Fruit fly (Drosophila melanogaster) whole organism, adult: ENCODE results near the gene flip.

Experiments used
- CG11617 ChIP-seq: fragments of 200-800 bp; sonication (Bioruptor generic); optimal IDR thresholded peaks from 2 replicates; lab custom pipeline; 2017; ENCODE audit warnings: mild to moderate bottlenecking, missing biosample characterization, missing genetic modification reagents, missing genetic modification characterization
- CG12768 ChIP-seq: fragments of 200-800 bp; sonication (Bioruptor generic); optimal IDR thresholded peaks from 2 replicates; lab custom pipeline; 2017; ENCODE audit warnings: missing biosample characterization, missing genetic modification characterization, mild to moderate bottlenecking, moderate library complexity, missing genetic modification reagents
- CG14711 ChIP-seq: fragments of 200-800 bp; sonication (Bioruptor generic); optimal IDR thresholded peaks from 2 replicates; lab custom pipeline; 2018; ENCODE audit warnings: missing biosample characterization, mild to moderate bottlenecking, missing genetic modification characterization, moderate library complexity
- CG1620 ChIP-seq: fragments of 200-800 bp; sonication (Bioruptor generic); optimal IDR thresholded peaks from 2 replicates; lab custom pipeline; 2016; ENCODE audit warnings: missing biosample characterization, missing genetic modification characterization
- CG33017 ChIP-seq: fragments of 200-800 bp; sonication (Bioruptor generic); optimal IDR thresholded peaks from 2 replicates; lab custom pipeline; 2018; ENCODE audit warnings: missing biosample characterization, mild to moderate bottlenecking, missing genetic modification characterization, moderate library complexity
- CG5204 ChIP-seq: fragments of 200-800 bp; sonication (Bioruptor generic); optimal IDR thresholded peaks from 2 replicates; lab custom pipeline; 2016; ENCODE audit warnings: missing biosample characterization, missing genetic modification characterization
- CG7045 ChIP-seq: fragments of 200-800 bp; sonication (Bioruptor generic); optimal IDR thresholded peaks from 2 replicates; lab custom pipeline; 2017; ENCODE audit warnings: missing biosample characterization, mild to moderate bottlenecking, missing genetic modification characterization
- CG7101 ChIP-seq: fragments of 200-800 bp; sonication (Bioruptor generic); optimal IDR thresholded peaks from 2 replicates; lab custom pipeline; 2018; ENCODE audit warnings: missing biosample characterization, mild to moderate bottlenecking, missing genetic modification characterization, moderate library complexity
- Clk ChIP-seq: fragments of 200-800 bp; sonication (Bioruptor generic); optimal IDR thresholded peaks from 2 replicates; lab custom pipeline; 2017; ENCODE audit warnings: missing biosample characterization, missing genetic modification characterization
- Crg-1 ChIP-seq: fragments of 200-800 bp; sonication (Bioruptor generic); optimal IDR thresholded peaks from 2 replicates; lab custom pipeline; 2016; ENCODE audit warnings: missing biosample characterization, missing genetic modification characterization
- Hr96 ChIP-seq: fragments of 200-800 bp; sonication (Bioruptor generic); optimal IDR thresholded peaks from 2 replicates; lab custom pipeline; 2016; ENCODE audit warnings: missing biosample characterization, missing genetic modification characterization
- Mnt ChIP-seq: fragments of 200-800 bp; sonication (Bioruptor generic); optimal IDR thresholded peaks from 2 replicates; lab custom pipeline; 2016; ENCODE audit warnings: missing biosample characterization, mild to moderate bottlenecking, missing genetic modification characterization
- bab1 ChIP-seq: fragments of 200-800 bp; sonication (Bioruptor generic); optimal IDR thresholded peaks from 3 replicates; lab custom pipeline; 2019; ENCODE audit warnings: missing biosample characterization, mild to moderate bottlenecking, missing genetic modification characterization, moderate library complexity
- cic ChIP-seq: fragments of 200-800 bp; sonication (Bioruptor generic); optimal IDR thresholded peaks from 2 replicates; lab custom pipeline; 2017; ENCODE audit warnings: missing biosample characterization, mild to moderate bottlenecking, missing genetic modification characterization, moderate library complexity
- cnc ChIP-seq, 2 experiments: fragments of >200 bp; optimal IDR thresholded peaks; 2 replicates each; lab custom pipeline; 2017
- kay ChIP-seq: fragments of 200-800 bp; sonication (Bioruptor generic); peaks from one replicate; lab custom pipeline; 2016; ENCODE audit warnings: missing biosample characterization, missing genetic modification characterization, borderline replicate concordance
- ovo ChIP-seq: fragments of 200-800 bp; sonication (Bioruptor generic); optimal IDR thresholded peaks from 2 replicates; lab custom pipeline; 2016; ENCODE audit warnings: missing biosample characterization, missing genetic modification characterization
- pad ChIP-seq: fragments of 200-800 bp; sonication (Bioruptor generic); optimal IDR thresholded peaks from 3 replicates; lab custom pipeline; 2017; ENCODE audit warnings: missing biosample characterization, missing genetic modification characterization, mild to moderate bottlenecking, moderate library complexity, missing genetic modification reagents
- tj ChIP-seq: fragments of 200-800 bp; sonication (Bioruptor generic); optimal IDR thresholded peaks from 3 replicates; lab custom pipeline; 2017; ENCODE audit warnings: missing biosample characterization, mild to moderate bottlenecking, missing genetic modification characterization, moderate library complexity
- toe ChIP-seq: fragments of 200-800 bp; sonication (Bioruptor generic); optimal IDR thresholded peaks from 2 replicates; lab custom pipeline; 2016; ENCODE audit warnings: missing biosample characterization, missing genetic modification characterization

The flip gene

dm6 chr3R:4251241-4251640 is 26.5 kb downstream of the flip start, which contains the start of gene TwdlG:
Gene TwdlG, minus strand, starts transcription at chr3R:4251341.
- TF ChIP-seq kay (GFP tag; lab: Kevin White, UChicago) (peak; percentile 74), bab1 (GFP tag; lab: Kevin White, UChicago) (no peak)

- TF ChIP-seq CG1620 (GFP tag; lab: Kevin White, UChicago), result no peak
- TF ChIP-seq ovo (GFP tag; lab: Kevin White, UChicago), result no peak
- TF ChIP-seq CG12768, result no peak
- no peak for TF ChIP-seq tj (GFP tag; lab: Kevin White, UChicago)
- TF ChIP-seq toe, result no peak
- TF ChIP-seq Clk (GFP tag; lab: Kevin White, UChicago), result no peak
- TF ChIP-seq Mnt, result no peak
- no peak for TF ChIP-seq pad
Observed at dm6 chr3R:4249947-4250346, 27.8 kb downstream of the flip start.

- TF ChIP-seq tj (GFP tag; lab: Kevin White, UChicago) (no peak), cnc (optimal IDR thresholded peaks at IDR 0.05; lab: Kevin White, UChicago) (no peak), CG33017 (no peak), Clk (GFP tag; lab: Kevin White, UChicago) (no peak), cic (GFP tag; lab: Kevin White, UChicago) (no peak), CG7101 (no peak), CG7045 (GFP tag; lab: Kevin White, UChicago) (no peak), CG5204 (GFP tag; lab: Kevin White, UChicago) (no peak), pad (no peak), CG14711 (no peak), Hr96 (GFP tag; lab: Kevin White, UChicago) (no peak)
Observed at dm6 chr3R:4246578-4247070, 31.1 kb downstream of the flip start, which contains the start of gene TwdlF. Gene TwdlF, plus strand, starts transcription at chr3R:4247020.

dm6 chr3R:4243096-4243940 is 34.4 kb downstream of the flip start, which contains the start of gene CG34305:
Gene CG34305, minus strand, starts transcription at chr3R:4243146.
- TF ChIP-seq CG33017 (no peak), pad (no peak), CG14711 (no peak), CG11617 (no peak), CG12768 (no peak), kay (GFP tag; lab: Kevin White, UChicago) (no peak), toe (no peak), Clk (GFP tag; lab: Kevin White, UChicago) (no peak), tj (GFP tag; lab: Kevin White, UChicago) (no peak), Hr96 (GFP tag; lab: Kevin White, UChicago) (no peak), Mnt (no peak)

dm6 chr3R:4242209-4242887 is 35.4 kb downstream of the flip start, which contains the start of gene CG14642:
Gene CG14642, minus strand, starts transcription at chr3R:4242717.
- no peak for TF ChIP-seq cnc (optimal IDR thresholded peaks at IDR 0.05; lab: Kevin White, UChicago)
- no peak for TF ChIP-seq CG12768
- TF ChIP-seq CG1620 (GFP tag; lab: Kevin White, UChicago), result no peak
- TF ChIP-seq Hr96 (GFP tag; lab: Kevin White, UChicago), result no peak
- no peak for TF ChIP-seq cic (GFP tag; lab: Kevin White, UChicago)
- TF ChIP-seq kay (GFP tag; lab: Kevin White, UChicago), result no peak
- TF ChIP-seq tj (GFP tag; lab: Kevin White, UChicago), result no peak
- no peak for TF ChIP-seq Mnt
- TF ChIP-seq bab1 (GFP tag; lab: Kevin White, UChicago), result no peak
- TF ChIP-seq Clk (GFP tag; lab: Kevin White, UChicago), result no peak
- no peak for TF ChIP-seq ovo (GFP tag; lab: Kevin White, UChicago)
- TF ChIP-seq CG7045 (GFP tag; lab: Kevin White, UChicago), result no peak
- no peak for TF ChIP-seq CG33017
- TF ChIP-seq toe, result no peak
- no peak for TF ChIP-seq CG7101
- TF ChIP-seq pad, result no peak
- TF ChIP-seq CG14711, result no peak

- no peak for TF ChIP-seq pad
Observed at dm6 chr3R:4241776-4242175, 36.0 kb downstream of the flip start.

- TF ChIP-seq CG1620 (GFP tag; lab: Kevin White, UChicago) (no peak), CG14711 (no peak), bab1 (GFP tag; lab: Kevin White, UChicago) (no peak), Clk (GFP tag; lab: Kevin White, UChicago) (no peak), pad (no peak), CG12768 (peak; percentile 56), CG7045 (GFP tag; lab: Kevin White, UChicago) (peak; percentile 10), CG5204 (GFP tag; lab: Kevin White, UChicago) (no peak), CG7101 (no peak), Crg-1 (GFP tag; lab: Kevin White, UChicago) (no peak), CG33017 (peak; percentile 22), CG11617 (no peak), ovo (GFP tag; lab: Kevin White, UChicago) (no peak), Mnt (peak; percentile 18), cic (GFP tag; lab: Kevin White, UChicago) (peak; percentile 58), kay (GFP tag; lab: Kevin White, UChicago) (no peak)
Observed at dm6 chr3R:4236534-4236933, 41.2 kb downstream of the flip start.
